Fruit fly (Drosophila melanogaster) whole organism, prepupa: ENCODE results near the gene CG17470.

Source experiments
- Blimp-1 ChIP-seq: fragments of 200-800 bp; sonication (Bioruptor generic); optimal IDR thresholded peaks from 3 replicates; lab custom pipeline; 2017; ENCODE audit warnings: missing biosample characterization, missing genetic modification characterization, mild to moderate bottlenecking, moderate library complexity, missing genetic modification reagents
- CG10631 ChIP-seq: fragments of 200-800 bp; sonication (Bioruptor generic); optimal IDR thresholded peaks from 2 replicates; lab custom pipeline; 2016; ENCODE audit warnings: missing biosample characterization, missing genetic modification characterization
- CG10669 ChIP-seq: fragments of 200-800 bp; sonication (Bioruptor generic); optimal IDR thresholded peaks from 3 replicates; lab custom pipeline; 2018; ENCODE audit warnings: missing biosample characterization, mild to moderate bottlenecking, missing genetic modification characterization, moderate library complexity
- CG11294 ChIP-seq: fragments of 200-800 bp; sonication (Bioruptor generic); IDR thresholded peaks from 2 replicates; pipeline ENCODE4 v1.3.6; 2022; ENCODE audit warnings: missing biosample characterization, missing genetic modification characterization
- CG11902 ChIP-seq: fragments of 200-800 bp; sonication (Bioruptor generic); optimal IDR thresholded peaks from 3 replicates; lab custom pipeline; 2016; ENCODE audit warnings: missing biosample characterization, missing genetic modification characterization
- CG15336 ChIP-seq: fragments of 200-800 bp; sonication (Bioruptor generic); IDR thresholded peaks from 2 replicates; pipeline ENCODE4 v1.3.6; 2022; ENCODE audit warnings: missing biosample characterization, missing genetic modification characterization
- CG1621 ChIP-seq: fragments of 200-800 bp; sonication (Bioruptor generic); optimal IDR thresholded peaks from 3 replicates; lab custom pipeline; 2018; ENCODE audit warnings: missing biosample characterization, mild to moderate bottlenecking, missing genetic modification characterization
- CG3032 ChIP-seq: fragments of 200-800 bp; optimal IDR thresholded peaks from 2 replicates; lab custom pipeline; 2019; ENCODE audit warnings: missing biosample characterization, mild to moderate bottlenecking, missing genetic modification characterization, moderate library complexity
- CG32006 ChIP-seq: fragments of 200-800 bp; sonication (Bioruptor generic); optimal IDR thresholded peaks from 3 replicates; lab custom pipeline; 2017; ENCODE audit warnings: missing biosample characterization, mild to moderate bottlenecking, missing genetic modification characterization
- CG34406 ChIP-seq: fragments of 200-800 bp; sonication (Bioruptor generic); optimal IDR thresholded peaks from 3 replicates; lab custom pipeline; 2016; ENCODE audit warnings: missing biosample characterization, missing genetic modification characterization
- CG3919 ChIP-seq: fragments of 200-800 bp; sonication (Bioruptor generic); optimal IDR thresholded peaks from 3 replicates; lab custom pipeline; 2016; ENCODE audit warnings: missing biosample characterization, missing genetic modification characterization
- CG4318 ChIP-seq: fragments of 200-800 bp; sonication (Bioruptor generic); optimal IDR thresholded peaks from 3 replicates; lab custom pipeline; 2017; ENCODE audit warnings: missing biosample characterization, mild to moderate bottlenecking, missing genetic modification characterization
- CG6163 ChIP-seq: fragments of 200-800 bp; sonication (Bioruptor generic); IDR thresholded peaks from 3 replicates; pipeline ENCODE4 v1.3.6; 2022; ENCODE audit warnings: missing biosample characterization, missing genetic modification characterization
- CG6792 ChIP-seq: fragments of 200-800 bp; sonication (Bioruptor generic); optimal IDR thresholded peaks from 3 replicates; lab custom pipeline; 2016; ENCODE audit warnings: missing biosample characterization, missing genetic modification characterization
- CG6808 ChIP-seq: fragments of 200-800 bp; sonication (Bioruptor generic); optimal IDR thresholded peaks from 3 replicates; lab custom pipeline; 2017; ENCODE audit warnings: missing biosample characterization, missing genetic modification characterization, mild to moderate bottlenecking, moderate library complexity, missing genetic modification reagents
- CG7368 ChIP-seq: fragments of 200-800 bp; sonication (Bioruptor generic); optimal IDR thresholded peaks from 3 replicates; lab custom pipeline; 2016; ENCODE audit warnings: missing biosample characterization, missing genetic modification characterization
- CG8119 ChIP-seq: fragments of 200-800 bp; sonication (Bioruptor generic); IDR thresholded peaks from 3 replicates; pipeline ENCODE4 v1.3.6; 2022; ENCODE audit warnings: missing biosample characterization, missing genetic modification characterization
- Eip78C ChIP-seq: fragments of 200-800 bp; sonication (Bioruptor generic); peaks from one replicate; lab custom pipeline; 2016; ENCODE audit warnings: missing biosample characterization, missing genetic modification characterization
- Eip93F ChIP-seq: fragments of 200-800 bp; sonication (Bioruptor generic); optimal IDR thresholded peaks from 2 replicates; lab custom pipeline; 2016; ENCODE audit warnings: missing biosample characterization, mild to moderate bottlenecking, missing genetic modification characterization
- Ets21C ChIP-seq: fragments of 200-800 bp; sonication (Bioruptor generic); optimal IDR thresholded peaks from 3 replicates; lab custom pipeline; 2016; ENCODE audit warnings: missing biosample characterization, missing genetic modification characterization
- Ets96B ChIP-seq: fragments of 200-800 bp; optimal IDR thresholded peaks from 2 replicates; lab custom pipeline; 2019; ENCODE audit warnings: missing biosample characterization, mild to moderate bottlenecking, missing genetic modification characterization, moderate library complexity
- Hr38 ChIP-seq: sonication (Bioruptor generic); optimal IDR thresholded peaks from 2 replicates; lab custom pipeline; 2016; ENCODE audit warnings: missing biosample characterization, missing genetic modification characterization
- Hr4 ChIP-seq: fragments of 200-800 bp; sonication (Bioruptor generic); optimal IDR thresholded peaks from 3 replicates; lab custom pipeline; 2016; ENCODE audit warnings: missing biosample characterization, missing genetic modification characterization
- Smox ChIP-seq: fragments of 200-800 bp; sonication (Bioruptor generic); optimal IDR thresholded peaks from 3 replicates; lab custom pipeline; 2016; ENCODE audit warnings: missing biosample characterization, missing genetic modification characterization
- Sox102F ChIP-seq: fragments of 200-800 bp; sonication (Bioruptor generic); optimal IDR thresholded peaks from 2 replicates; lab custom pipeline; 2016; ENCODE audit warnings: missing biosample characterization, mild to moderate bottlenecking, missing genetic modification characterization
- Sox15 ChIP-seq: fragments of 200-800 bp; sonication (Bioruptor generic); optimal IDR thresholded peaks from 3 replicates; lab custom pipeline; 2016; ENCODE audit warnings: missing biosample characterization, missing genetic modification characterization
- achi ChIP-seq: fragments of 200-800 bp; sonication (Bioruptor generic); optimal IDR thresholded peaks from 3 replicates; lab custom pipeline; 2016; ENCODE audit warnings: missing biosample characterization, missing genetic modification characterization
- dac ChIP-seq: fragments of 200-800 bp; sonication (Bioruptor generic); optimal IDR thresholded peaks from 2 replicates; lab custom pipeline; 2017; ENCODE audit warnings: missing biosample characterization, mild to moderate bottlenecking, missing genetic modification characterization
- dsx ChIP-seq: fragments of 200-800 bp; optimal IDR thresholded peaks from 3 replicates; lab custom pipeline; 2019; ENCODE audit warnings: missing biosample characterization, mild to moderate bottlenecking, missing genetic modification characterization, moderate library complexity; ENCODE audit not compliant: poor library complexity, severe bottlenecking
- esn ChIP-seq: fragments of 200-800 bp; sonication (Bioruptor generic); optimal IDR thresholded peaks from 2 replicates; lab custom pipeline; 2016; ENCODE audit warnings: missing biosample characterization, mild to moderate bottlenecking, missing genetic modification characterization, moderate library complexity
- fd59A ChIP-seq: fragments of 200-800 bp; sonication (Bioruptor generic); optimal IDR thresholded peaks from 2 replicates; lab custom pipeline; 2017; ENCODE audit warnings: missing biosample characterization, mild to moderate bottlenecking, missing genetic modification characterization, missing genetic modification reagents
- fd85E ChIP-seq: fragments of 200-800 bp; sonication (Bioruptor generic); optimal IDR thresholded peaks from 3 replicates; lab custom pipeline; 2016; ENCODE audit warnings: missing biosample characterization, missing genetic modification characterization
- fkh ChIP-seq: fragments of 200-800 bp; sonication (Bioruptor generic); optimal IDR thresholded peaks from 3 replicates; lab custom pipeline; 2017; ENCODE audit warnings: missing biosample characterization, mild to moderate bottlenecking, missing genetic modification characterization, moderate library complexity
- lz ChIP-seq: fragments of 200-800 bp; sonication (Bioruptor generic); optimal IDR thresholded peaks from 3 replicates; lab custom pipeline; 2016; ENCODE audit warnings: missing biosample characterization, missing genetic modification characterization
- net ChIP-seq: fragments of 200-800 bp; sonication (Bioruptor generic); optimal IDR thresholded peaks from 3 replicates; lab custom pipeline; 2016; ENCODE audit warnings: missing biosample characterization, missing genetic modification characterization
- pdm3 ChIP-seq: fragments of 200-800 bp; sonication (Bioruptor generic); optimal IDR thresholded peaks from 3 replicates; lab custom pipeline; 2016; ENCODE audit warnings: missing biosample characterization, missing genetic modification characterization
- salr ChIP-seq, 2 experiments: fragments of 200-800 bp; sonication (Bioruptor generic); optimal IDR thresholded peaks; 3 replicates each; lab custom pipeline; 2016 to 2018; ENCODE audit warnings: missing biosample characterization in 2 of 2, missing genetic modification characterization in 2 of 2, mild to moderate bottlenecking in 1 of 2
- ss ChIP-seq, 2 experiments: fragments of 200-800 bp; sonication (Bioruptor generic); optimal IDR thresholded peaks; 2 replicates in 1 of 2; 3 replicates in 1 of 2; lab custom pipeline; 2017 to 2018; ENCODE audit warnings: mild to moderate bottlenecking in 2 of 2, missing biosample characterization in 2 of 2, missing genetic modification characterization in 2 of 2, moderate library complexity in 1 of 2
- svp ChIP-seq: fragments of 200-800 bp; sonication (Bioruptor generic); peaks from one replicate; lab custom pipeline; 2016; ENCODE audit warnings: missing biosample characterization, missing genetic modification characterization

The CG17470 gene

dm6 chr2L:20645394-20645869 is 2.4 kb upstream of the CG17470 start, which contains the start of the genes phr6-4 and CG2608 (continued):
- TF ChIP-seq CG6792 (peak; percentile 91), lz (peak; percentile 95), Sox15 (peak; percentile 86), CG10669 (GFP tag; lab: Kevin White, UChicago) (peak; percentile 93), pdm3 (peak; percentile 95), CG3919 (GFP tag; lab: Kevin White, UChicago) (peak; percentile 94), Eip93F (GFP tag; lab: Kevin White, UChicago) (peak; percentile 70), CG11294 (peak; percentile 85)

- no peak for TF ChIP-seq fd59A (GFP tag; lab: Kevin White, UChicago)
- no peak for TF ChIP-seq Ets21C (GFP tag; lab: Kevin White, UChicago)
- TF ChIP-seq, all 60 proteins: peak for 0
Measured at dm6 chr2L:20640617-20641016, 2.4 kb downstream of the CG17470 start, which contains the start of gene Sfp38D. Sfp38D (plus strand) TSS chr2L:20640917.

- no peak for TF ChIP-seq Blimp-1 (GFP tag; lab: Kevin White, UChicago)
- TF ChIP-seq CG4318, result no peak
- no peak for TF ChIP-seq Hr4 (GFP tag; lab: Kevin White, UChicago)
- TF ChIP-seq dac (GFP tag; lab: Kevin White, UChicago), result no peak
- TF ChIP-seq ss (GFP tag; optimal IDR thresholded peaks at IDR 0.05; lab: Kevin White, UChicago), result no peak
- no peak for TF ChIP-seq Smox (GFP tag; lab: Kevin White, UChicago)
- TF ChIP-seq Eip78C (GFP tag; lab: Kevin White, UChicago), result no peak
- no peak for TF ChIP-seq CG10669 (GFP tag; lab: Kevin White, UChicago)
- TF ChIP-seq net, result no peak
Measured at dm6 chr2L:20639821-20640220, 3.2 kb downstream of the CG17470 start, which contains the start of gene CG31680. CG31680 (plus strand) TSS chr2L:20640121.

- TF ChIP-seq CG8119 (no peak), salr (GFP tag; optimal IDR thresholded peaks at IDR 0.05; lab: Kevin White, UChicago) (no peak), CG4318 (no peak), CG1621 (tag; lab: Kevin White, UChicago) (peak; percentile 58), CG15336 (no peak), svp (GFP tag; lab: Kevin White, UChicago) (peak; percentile 54), CG6163 (GFP tag; lab: Robert Waterston, UW) (peak; percentile 15; the same call in 1 of the 3 replicates), Sox15 (no peak), CG3919 (GFP tag; lab: Kevin White, UChicago) (peak; percentile 12), Eip78C (GFP tag; lab: Kevin White, UChicago) (peak; percentile 71), CG11294 (no peak), Ets96B (tag; lab: Kevin White, UChicago) (no peak)
Measured at dm6 chr2L:20638413-20638812, 4.6 kb downstream of the CG17470 start.

dm6 chr2L:20634215-20634614 is 8.8 kb downstream of the CG17470 start, which contains the start of gene CG17472:
CG17472 (plus strand) TSS chr2L:20634515.
- TF ChIP-seq CG8119 (no peak), achi (GFP tag; lab: Kevin White, UChicago) (no peak), Eip93F (GFP tag; lab: Kevin White, UChicago) (no peak), pdm3 (no peak), CG6808 (no peak), dsx (GFP tag; lab: Kevin White, UChicago) (no peak), CG34406 (GFP tag; lab: Kevin White, UChicago) (no peak), CG7368 (GFP tag; lab: Kevin White, UChicago) (no peak), svp (GFP tag; lab: Kevin White, UChicago) (no peak), Hr38 (no peak), esn (GFP tag; lab: Kevin White, UChicago) (no peak), CG3032 (tag; lab: Kevin White, UChicago) (no peak), fkh (GFP tag; lab: Kevin White, UChicago) (no peak), CG10631 (GFP tag; lab: Kevin White, UChicago) (no peak), fd85E (GFP tag; lab: Kevin White, UChicago) (no peak), CG32006 (no peak), CG11902 (GFP tag; lab: Kevin White, UChicago) (no peak), Sox102F (GFP tag; lab: Kevin White, UChicago) (no peak), Hr4 (GFP tag; lab: Kevin White, UChicago) (no peak)
- TF ChIP-seq, all 60 proteins: peak for 0
